Worm (Caenorhabditis elegans) whole organism, L4 larva: ENCODE results near the gene ppk-2.

Source experiments
- aha-1 ChIP-seq: fragments of 150-350 bp; peaks from one replicate; lab custom pipeline; 2014; ENCODE audit warnings: missing biosample characterization, missing genetic modification characterization
- ama-1 ChIP-seq: fragments of 150-350 bp; optimal IDR thresholded peaks from 2 replicates; lab custom pipeline; 2014; ENCODE audit warnings: inconsistent platforms, mixed read lengths
- daf-16 ChIP-seq, 3 experiments: sonication (generic microtip); optimal IDR thresholded peaks; 2 replicates each; lab custom pipeline; 2016 to 2017; ENCODE audit warnings: missing genetic modification characterization in 3 of 3, missing genetic modification reagents in 3 of 3, mild to moderate bottlenecking in 2 of 3, missing compliant biosample characterization in 2 of 3, missing biosample characterization in 1 of 3, moderate library complexity in 1 of 3
- dmd-9 ChIP-seq: fragments of 200-800 bp; sonication (Bioruptor generic); IDR thresholded peaks from 2 replicates; pipeline ENCODE4 v1.3.6; 2022; ENCODE audit warnings: missing genetic modification reagents, missing genetic modification characterization, missing compliant biosample characterization
- gei-8 ChIP-seq: fragments of 200-800 bp; sonication (Bioruptor generic); optimal IDR thresholded peaks from 2 replicates; lab custom pipeline; 2018; ENCODE audit warnings: mild to moderate bottlenecking, missing genetic modification characterization, missing compliant biosample characterization
- hif-1 ChIP-seq, 2 experiments: sonication (generic microtip); optimal IDR thresholded peaks; 2 replicates each; lab custom pipeline; 2016 to 2017; ENCODE audit warnings: missing compliant biosample characterization in 2 of 2, missing genetic modification characterization in 2 of 2, missing genetic modification reagents in 2 of 2, missing genotype in 2 of 2, mild to moderate bottlenecking in 1 of 2
- hlh-30 ChIP-seq: sonication (generic microtip); optimal IDR thresholded peaks from 2 replicates; lab custom pipeline; 2017; ENCODE audit warnings: antibody characterized with exemption, mild to moderate bottlenecking, missing genetic modification characterization, missing compliant biosample characterization; ENCODE audit not compliant: insufficient read depth
- lin-13 ChIP-seq: fragments of 150-350 bp; optimal IDR thresholded peaks from 2 replicates; lab custom pipeline; 2014; ENCODE audit warnings: missing biosample characterization, missing genetic modification reagents, missing genetic modification characterization
- lin-15B ChIP-seq: fragments of 150-350 bp; sonication (generic microtip); optimal IDR thresholded peaks from 3 replicates; lab custom pipeline; 2014; ENCODE audit warnings: missing biosample characterization, missing genetic modification characterization
- lin-38 ChIP-seq: fragments of 200-800 bp; sonication (Bioruptor generic); IDR thresholded peaks from 2 replicates; pipeline ENCODE4 v1.3.6; 2022; ENCODE audit warnings: missing genetic modification reagents, missing genetic modification characterization, missing compliant biosample characterization
- lsy-2 ChIP-seq, 2 experiments: fragments of 150-350 bp in 1 of 2; sonication (generic microtip) in 1 of 2; optimal IDR thresholded peaks; 2 replicates each; lab custom pipeline; 2014 to 2017; ENCODE audit warnings: missing biosample characterization in 2 of 2, missing genetic modification characterization in 2 of 2
- mdl-1 ChIP-seq, 2 experiments: fragments of 150-350 bp in 1 of 2; sonication (generic microtip) in 1 of 2; optimal IDR thresholded peaks; 2 replicates each; lab custom pipeline; 2014 to 2017; ENCODE audit warnings: missing biosample characterization in 2 of 2, missing genetic modification characterization in 2 of 2
- mep-1 ChIP-seq: fragments of 150-350 bp; sonication (generic microtip); optimal IDR thresholded peaks from 3 replicates; lab custom pipeline; 2014; ENCODE audit warnings: missing biosample characterization, missing genetic modification characterization
- mes-2 ChIP-seq: sonication (generic microtip); optimal IDR thresholded peaks from 2 replicates; lab custom pipeline; 2016; ENCODE audit warnings: missing genotype, mild to moderate bottlenecking, missing genetic modification characterization, missing compliant biosample characterization; ENCODE audit not compliant: poor library complexity, severe bottlenecking
- nhr-10 ChIP-seq: fragments of 150-350 bp; optimal IDR thresholded peaks from 2 replicates; lab custom pipeline; 2014; ENCODE audit warnings: missing biosample characterization, missing genetic modification characterization
- nhr-111 ChIP-seq: fragments of 200-800 bp; sonication (Bioruptor generic); optimal IDR thresholded peaks from 2 replicates; lab custom pipeline; 2018; ENCODE audit warnings: mild to moderate bottlenecking, missing genetic modification characterization, missing compliant biosample characterization
- nhr-25 ChIP-seq: sonication (generic microtip); optimal IDR thresholded peaks from 2 replicates; lab custom pipeline; 2017; ENCODE audit warnings: missing genetic modification characterization, mild to moderate bottlenecking, missing compliant biosample characterization, antibody characterized with exemption, moderate library complexity, borderline replicate concordance; ENCODE audit not compliant: insufficient read depth
- nhr-28 ChIP-seq: fragments of 150-350 bp; optimal IDR thresholded peaks from 2 replicates; lab custom pipeline; 2014; ENCODE audit warnings: missing biosample characterization, missing genetic modification characterization
- nhr-77 ChIP-seq: fragments of 150-350 bp; optimal IDR thresholded peaks from 2 replicates; lab custom pipeline; 2014; ENCODE audit warnings: missing biosample characterization, missing genetic modification characterization
- pha-4 ChIP-seq, 2 experiments: fragments of 150-350 bp in 1 of 2; fragments of 200-800 bp in 1 of 2; sonication (Bioruptor generic) in 1 of 2; IDR thresholded peaks in 1 of 2; optimal IDR thresholded peaks in 1 of 2; 2 replicates each; pipeline versions ENCODE4 v1.3.6 to Lab custom; 2014 to 2022; ENCODE audit warnings: missing genetic modification characterization in 2 of 2, missing genetic modification reagents in 2 of 2, missing biosample characterization in 1 of 2, missing compliant biosample characterization in 1 of 2
- php-3 ChIP-seq: fragments of 200-800 bp; sonication (Bioruptor generic); IDR thresholded peaks from 2 replicates; pipeline ENCODE4 v1.3.6; 2022; ENCODE audit warnings: missing genetic modification reagents, missing genetic modification characterization, missing compliant biosample characterization
- snpc-1.2 ChIP-seq: fragments of 200-800 bp; sonication (Bioruptor generic); IDR thresholded peaks from 2 replicates; pipeline ENCODE4 v1.3.6; 2022; ENCODE audit warnings: missing genetic modification reagents, missing genetic modification characterization, missing compliant biosample characterization
- snpc-4 ChIP-seq: fragments of 150-350 bp; optimal IDR thresholded peaks from 2 replicates; lab custom pipeline; 2014; ENCODE audit warnings: missing biosample characterization, missing genetic modification characterization
- unc-62 ChIP-seq, 3 experiments: fragments of 150-350 bp in 1 of 3; sonication (generic microtip); optimal IDR thresholded peaks in 2 of 3; peaks in 1 of 3; 1 replicate in 1 of 3; 2 replicates in 2 of 3; lab custom pipeline; 2014 to 2017; ENCODE audit warnings: missing biosample characterization in 3 of 3, missing genetic modification characterization in 3 of 3, missing genetic modification reagents in 3 of 3, missing genotype in 1 of 3

Gene ppk-2

ce11 chrIII:2125936-2126335 is 23.8 kb downstream of the ppk-2 start:
- peak; percentile 53 for TF ChIP-seq hlh-30 (tag; lab: Kevin White, UChicago)
- TF ChIP-seq mdl-1 (tag; optimal IDR thresholded peaks at IDR 0.05; lab: Kevin White, UChicago) = peak in 1 of 2 experiments; percentile 27
- TF ChIP-seq lin-13 = peak; percentile 28
- peak; percentile 38 for TF ChIP-seq nhr-25 (tag; lab: Kevin White, UChicago)
- TF ChIP-seq mes-2 (tag; lab: Kevin White, UChicago) = peak; percentile 2
- TF ChIP-seq snpc-4 (tag; lab: Kevin White, UChicago) = no peak
- TF ChIP-seq mep-1 = peak; percentile 27
- peak in 1 of 2 experiments; percentile 63 for TF ChIP-seq unc-62 (GFP tag; optimal IDR thresholded peaks at IDR 0.05 in 1 of 2; lab: Kevin White, UChicago)
- no peak for TF ChIP-seq unc-62 (tag; optimal IDR thresholded peaks at IDR 0.05; lab: Kevin White, UChicago)
- TF ChIP-seq daf-16 (GFP tag; optimal IDR thresholded peaks at IDR 0.05; lab: Kevin White, UChicago) = no peak
- peak; percentile 3 for TF ChIP-seq daf-16 (tag; optimal IDR thresholded peaks at IDR 0.05; lab: Kevin White, UChicago)
- peak; percentile 11 for TF ChIP-seq nhr-28
- no peak for TF ChIP-seq ama-1 (lab: Kevin White, UChicago)
- TF ChIP-seq gei-8 (GFP tag; lab: Kevin White, UChicago) = no peak
- TF ChIP-seq lin-15B (tag; lab: Kevin White, UChicago) = no peak

- TF ChIP-seq lin-38 (peak; percentile 34), nhr-111 (GFP tag; lab: Kevin White, UChicago) (no peak)
- TF ChIP-seq, all 104 proteins: peak for 1
Observed at ce11 chrIII:2129377-2129776, 27.3 kb downstream of the ppk-2 start.

ce11 chrIII:2129991-2130390 is 27.9 kb downstream of the ppk-2 start:
- TF ChIP-seq lsy-2 (tag; optimal IDR thresholded peaks at IDR 0.05; lab: Kevin White, UChicago) (peak in 1 of 2 experiments; percentile 36), hlh-30 (tag; lab: Kevin White, UChicago) (peak; percentile 66), snpc-1.2 (GFP tag; lab: Robert Waterston, UW) (no peak)

ce11 chrIII:2132059-2132458 is 30.0 kb downstream of the ppk-2 start:
- TF ChIP-seq lsy-2 (tag; optimal IDR thresholded peaks at IDR 0.05; lab: Kevin White, UChicago) (peak in 1 of 2 experiments; percentile 30), nhr-10 (tag; lab: Kevin White, UChicago) (no peak), nhr-28 (peak; percentile 6), hlh-30 (tag; lab: Kevin White, UChicago) (peak; percentile 22), aha-1 (tag; lab: Kevin White, UChicago) (peak; percentile 47), nhr-77 (tag; lab: Kevin White, UChicago) (no peak)

ce11 chrIII:2133928-2134327 is 31.8 kb downstream of the ppk-2 start:
- no peak for TF ChIP-seq nhr-28
- no peak for TF ChIP-seq dmd-9 (GFP tag; lab: Robert Waterston, UW)
- no peak for TF ChIP-seq pha-4 (GFP tag; IDR thresholded peaks at IDR 0.05; lab: Robert Waterston, UW)
- no peak for TF ChIP-seq pha-4 (tag; optimal IDR thresholded peaks at IDR 0.05; lab: Kevin White, UChicago)
- TF ChIP-seq, all 104 proteins: peak for 0

- 0 out of 2 replicates have a peak, but pooled peaks have one; percentile 15 for TF ChIP-seq php-3 (GFP tag; lab: Robert Waterston, UW)
- no peak for TF ChIP-seq hlh-30 (tag; lab: Kevin White, UChicago)
- TF ChIP-seq, all 104 proteins: peak for 1
Observed at ce11 chrIII:2137490-2137889, 35.4 kb downstream of the ppk-2 start.

- TF ChIP-seq aha-1 (tag; lab: Kevin White, UChicago) (no peak), lsy-2 (tag; optimal IDR thresholded peaks at IDR 0.05; lab: Kevin White, UChicago) (peak in 1 of 2 experiments; percentile 54), lin-13 (peak; percentile 70), mep-1 (peak; percentile 5), nhr-10 (tag; lab: Kevin White, UChicago) (no peak), hif-1 (tag; optimal IDR thresholded peaks at IDR 0.05; lab: Kevin White, UChicago) (no peak)
- TF ChIP-seq, all 104 proteins: peak for 3
Observed at ce11 chrIII:2150555-2150954, 48.5 kb downstream of the ppk-2 start.
